Worm (Caenorhabditis elegans) whole organism, L1 larva: Measurements from ENCODE around the gene frpr-10.

Source experiments
- blmp-1 ChIP-seq: fragments of 150-350 bp; optimal IDR thresholded peaks from 2 replicates; lab custom pipeline; 2014; ENCODE audit warnings: missing biosample characterization, missing genetic modification characterization
- ceh-88 ChIP-seq: fragments of 200-800 bp; sonication (Bioruptor generic); IDR thresholded peaks from 2 replicates; pipeline ENCODE4 v1.3.6; 2022; ENCODE audit warnings: missing genetic modification characterization, missing compliant biosample characterization
- egl-13 ChIP-seq: sonication (generic microtip); optimal IDR thresholded peaks from 2 replicates; lab custom pipeline; 2016; ENCODE audit warnings: missing genotype, missing genetic modification reagents, missing genetic modification characterization, missing compliant biosample characterization
- fos-1 ChIP-seq: fragments of 150-350 bp; optimal IDR thresholded peaks from 2 replicates; lab custom pipeline; 2014; ENCODE audit warnings: missing biosample characterization, missing genetic modification characterization
- hlh-4 ChIP-seq: sonication (generic microtip); optimal IDR thresholded peaks from 2 replicates; lab custom pipeline; 2016; ENCODE audit warnings: mild to moderate bottlenecking, missing genetic modification characterization, missing compliant biosample characterization
- lin-15B ChIP-seq: fragments of 150-350 bp; sonication (generic microtip); optimal IDR thresholded peaks from 3 replicates; lab custom pipeline; 2014; ENCODE audit warnings: missing biosample characterization, missing genetic modification characterization
- lir-3 ChIP-seq: sonication (generic microtip); optimal IDR thresholded peaks from 2 replicates; lab custom pipeline; 2016; ENCODE audit warnings: mild to moderate bottlenecking, missing genetic modification characterization, moderate library complexity, missing compliant biosample characterization; ENCODE audit not compliant: poor library complexity
- nhr-12 ChIP-seq: sonication (generic microtip); optimal IDR thresholded peaks from 2 replicates; lab custom pipeline; 2017; ENCODE audit warnings: missing biosample characterization, missing genetic modification characterization
- nhr-237 ChIP-seq: fragments of 150-350 bp; optimal IDR thresholded peaks from 2 replicates; lab custom pipeline; 2014; ENCODE audit warnings: missing biosample characterization, missing genetic modification characterization
- skn-1 ChIP-seq: fragments of 150-350 bp; optimal IDR thresholded peaks from 2 replicates; lab custom pipeline; 2014; ENCODE audit warnings: missing biosample characterization, missing genetic modification characterization
- sox-4 ChIP-seq: sonication (generic microtip); optimal IDR thresholded peaks from 2 replicates; lab custom pipeline; 2016; ENCODE audit warnings: missing genetic modification characterization, missing compliant biosample characterization

ce11 chrIV:7931873-7932272 is 25.7 kb upstream of the frpr-10 start:
- TF ChIP-seq lin-15B (tag; lab: Kevin White, UChicago) (no peak), egl-13 (tag; lab: Kevin White, UChicago) (no peak), sox-4 (tag; lab: Kevin White, UChicago) (no peak), skn-1 (no peak), fos-1 (tag; lab: Kevin White, UChicago) (no peak), blmp-1 (tag; lab: Kevin White, UChicago) (no peak), ceh-88 (GFP tag; lab: Robert Waterston, UW) (no peak), nhr-12 (tag; lab: Kevin White, UChicago) (no peak), nhr-237 (no peak), hlh-4 (no peak), lir-3 (tag; lab: Kevin White, UChicago) (no peak)
